Worm (Caenorhabditis elegans): ENCODE results near the gene nrde-1.

Gene nrde-1

ce11 chrIII:3726443-3726842 lies 13.2 kb downstream of the nrde-1 start, which contains the start of gene gldi-5:
gldi-5 (minus strand) TSS chrIII:3726500.
- no peak for TF ChIP-seq ceh-14 (tag; optimal IDR thresholded peaks at IDR 0.05)
- TF ChIP-seq gmeb-2 (tag; optimal IDR thresholded peaks at IDR 0.05): no peak
- no peak for TF ChIP-seq eyg-1 (tag; optimal IDR thresholded peaks at IDR 0.05)
- no peak for TF ChIP-seq ceh-6 (GFP tag; optimal IDR thresholded peaks at IDR 0.05)
- TF ChIP-seq pha-4 (tag; optimal IDR thresholded peaks at IDR 0.05): no peak
- no peak for TF ChIP-seq ceh-19 (GFP tag; optimal IDR thresholded peaks at IDR 0.05)
- TF ChIP-seq ahr-1 (tag; optimal IDR thresholded peaks at IDR 0.05): no peak
- no peak for TF ChIP-seq K02D7.2 (tag; optimal IDR thresholded peaks at IDR 0.05)
- no peak for TF ChIP-seq ceh-48 (tag; optimal IDR thresholded peaks at IDR 0.05)

- TF ChIP-seq F13H6.1 (tag; optimal IDR thresholded peaks at IDR 0.05) (no peak), ttx-3 (tag; optimal IDR thresholded peaks at IDR 0.05) (no peak), ceh-9 (tag; optimal IDR thresholded peaks at IDR 0.05) (no peak), pag-3 (tag; optimal IDR thresholded peaks at IDR 0.05; ENCODE audit: borderline replicate concordance) (no peak), hlh-6 (tag; optimal IDR thresholded peaks at IDR 0.05) (no peak), ceh-24 (tag; optimal IDR thresholded peaks at IDR 0.05) (no peak), rnt-1 (tag; optimal IDR thresholded peaks at IDR 0.05) (no peak), T23F11.4 (GFP tag; optimal IDR thresholded peaks at IDR 0.05) (no peak), elt-4 (tag; optimal IDR thresholded peaks at IDR 0.05) (no peak), hlh-30 (tag; optimal IDR thresholded peaks at IDR 0.05; ENCODE audit: insufficient read depth) (no peak), ceh-34 (tag; optimal IDR thresholded peaks at IDR 0.05) (no peak), C38D4.7 (GFP tag; optimal IDR thresholded peaks at IDR 0.05) (no peak), ama-1 (optimal IDR thresholded peaks at IDR 0.05) (no peak)
These were observed 16.3 kb downstream of the nrde-1 start, which contains the start of gene F34D10.9 for ce11 chrIII:3729520-3729919. F34D10.9 (minus strand) TSS chrIII:3729620.

DNA sequence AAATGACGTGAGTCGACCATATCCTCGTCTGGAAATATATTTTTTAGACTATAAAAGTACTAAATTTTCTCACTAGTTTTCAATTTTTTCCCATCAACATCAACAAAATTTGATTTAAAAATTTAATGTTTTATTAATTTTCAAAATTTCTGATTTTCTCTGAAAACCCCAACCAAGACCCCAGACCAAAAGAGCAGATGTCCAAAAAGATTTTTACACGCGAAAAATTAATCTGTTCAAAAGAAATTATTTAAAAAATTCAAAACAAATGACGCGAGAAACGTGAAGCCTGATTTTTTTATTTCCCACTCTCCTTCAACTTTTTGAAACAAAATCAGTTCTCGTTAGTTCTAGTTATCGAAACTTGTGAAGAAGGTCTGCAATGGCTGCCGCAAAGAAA lies 17.2 kb downstream of the nrde-1 start, which contains the start of gene F34D10.8:
Gene F34D10.8, plus strand, starts transcription at position 301 of the 400 bp plus-strand sequence.
- TF ChIP-seq elt-4 (tag; optimal IDR thresholded peaks at IDR 0.05) (no peak), hlh-30 (tag; optimal IDR thresholded peaks at IDR 0.05; ENCODE audit: insufficient read depth) (no peak), ceh-45 (GFP tag; IDR thresholded peaks at IDR 0.05) (no peak), syd-9 (tag; optimal IDR thresholded peaks at IDR 0.05) (no peak), pax-1 (tag; optimal IDR thresholded peaks at IDR 0.05) (no peak), unc-3 (GFP tag; conservative IDR thresholded peaks at IDR 0.05) (no peak), unc-3 (tag; optimal IDR thresholded peaks at IDR 0.05) (no peak), hlh-6 (tag; optimal IDR thresholded peaks at IDR 0.05) (no peak), nfya-1 (tag; optimal IDR thresholded peaks at IDR 0.05) (no peak), tbx-2 (tag; optimal IDR thresholded peaks at IDR 0.05) (no peak)

DNA sequence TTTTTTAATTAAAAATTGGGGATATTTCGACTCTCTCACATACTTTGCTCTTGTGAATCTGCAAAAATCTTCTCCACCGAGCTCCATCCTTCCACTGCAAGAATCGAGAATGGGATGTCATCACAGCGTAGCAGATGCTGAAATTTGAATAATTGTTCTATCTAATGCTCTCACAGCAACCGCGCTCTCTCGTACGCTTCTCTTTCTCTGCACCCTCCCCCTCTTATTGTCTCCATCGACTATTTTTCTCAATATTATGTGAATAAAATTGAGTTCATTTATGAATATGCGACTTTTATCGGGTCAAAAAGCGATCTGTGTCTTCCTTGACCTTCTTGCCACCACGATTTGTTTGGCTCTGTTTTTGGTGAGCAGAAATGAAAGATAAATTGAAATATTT lies 20.7 kb downstream of the nrde-1 start, which contains the start of gene F34D10.3:
Gene F34D10.3, plus strand, starts transcription at position 249 of the 400 bp plus-strand sequence.
- TF ChIP-seq eyg-1 (tag; optimal IDR thresholded peaks at IDR 0.05): no peak
- no peak for TF ChIP-seq lim-6 (tag; optimal IDR thresholded peaks at IDR 0.05)
- TF ChIP-seq tbx-2 (tag; optimal IDR thresholded peaks at IDR 0.05): no peak
- peak; percentile 1 for TF ChIP-seq unc-42 (tag; optimal IDR thresholded peaks at IDR 0.05)
- no peak for TF ChIP-seq ceh-6 (GFP tag; optimal IDR thresholded peaks at IDR 0.05)
- TF ChIP-seq hlh-13 (GFP tag; optimal IDR thresholded peaks at IDR 0.05): no peak
- no peak for TF ChIP-seq Y22D7AL.16 (tag; optimal IDR thresholded peaks at IDR 0.05)
- TF ChIP-seq odd-2 (tag; optimal IDR thresholded peaks at IDR 0.05): no peak
- TF ChIP-seq hlh-8 (tag; optimal IDR thresholded peaks at IDR 0.05): no peak

DNA sequence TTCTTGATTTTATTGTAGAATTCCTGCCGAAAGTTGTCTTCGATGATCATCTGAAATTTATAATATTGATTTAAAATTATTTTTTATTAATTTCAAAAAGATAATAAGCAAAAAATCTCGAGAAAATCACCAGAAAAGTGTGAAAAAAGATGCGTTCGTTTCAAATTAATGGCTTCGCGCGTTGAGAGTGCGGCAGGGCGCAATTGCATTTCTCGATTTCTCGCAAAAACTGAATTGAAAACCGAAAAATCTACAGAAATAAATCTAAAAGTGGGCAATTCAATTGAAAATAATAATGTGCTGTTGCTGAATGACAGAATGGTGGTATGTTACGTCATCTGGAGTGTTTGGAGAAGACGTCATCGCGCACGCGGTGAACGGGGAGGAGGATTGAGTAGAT lies 21.7 kb downstream of the nrde-1 start, which contains the start of gene evl-18:
Gene evl-18, minus strand, starts transcription at position 50 of the 400 bp plus-strand sequence.
- no peak for TF ChIP-seq Y22D7AL.16 (tag; optimal IDR thresholded peaks at IDR 0.05)
- TF ChIP-seq hlh-8 (tag; optimal IDR thresholded peaks at IDR 0.05): no peak
- no peak for TF ChIP-seq elt-4 (tag; optimal IDR thresholded peaks at IDR 0.05)
- TF ChIP-seq ceh-45 (GFP tag; IDR thresholded peaks at IDR 0.05): no peak
- no peak for TF ChIP-seq dmd-4 (tag; optimal IDR thresholded peaks at IDR 0.05; ENCODE audit: borderline replicate concordance)
- no peak for TF ChIP-seq sox-2 (GFP tag; IDR thresholded peaks at IDR 0.05)
- no peak for TF ChIP-seq syd-9 (tag; optimal IDR thresholded peaks at IDR 0.05)
- no peak for TF ChIP-seq pros-1 (tag; optimal IDR thresholded peaks at IDR 0.05)
- TF ChIP-seq madf-2 (tag; optimal IDR thresholded peaks at IDR 0.05): no peak
- TF ChIP-seq ztf-16 (tag; optimal IDR thresholded peaks at IDR 0.05): no peak
- no peak for TF ChIP-seq elt-2 (tag; optimal IDR thresholded peaks at IDR 0.05)
